Worm (Caenorhabditis elegans) whole organism, midembryonic: ENCODE data around the gene clec-86.

Source experiments
- klf-2 ChIP-seq: fragments of 200-800 bp; sonication (Bioruptor generic); conservative IDR thresholded peaks from 2 replicates; pipeline ENCODE4 v1.3.6; 2022; ENCODE audit warnings: missing genetic modification reagents, missing genetic modification characterization, missing compliant biosample characterization
- med-1 ChIP-seq: sonication (generic microtip); optimal IDR thresholded peaks from 2 replicates; lab custom pipeline; 2017; ENCODE audit warnings: missing genetic modification characterization, mild to moderate bottlenecking, missing compliant biosample characterization, antibody characterized with exemption, missing genetic modification reagents; ENCODE audit not compliant: insufficient read depth
- ztf-23 ChIP-seq: fragments of 200-800 bp; sonication (Bioruptor generic); IDR thresholded peaks from 2 replicates; pipeline ENCODE4 v1.3.6; 2022; ENCODE audit warnings: missing genetic modification reagents, missing genetic modification characterization, missing compliant biosample characterization
- ztf-29 ChIP-seq: fragments of 200-800 bp; sonication (Bioruptor generic); IDR thresholded peaks from 2 replicates; pipeline ENCODE4 v1.3.6; 2022; ENCODE audit warnings: missing genetic modification reagents, missing genetic modification characterization, missing compliant biosample characterization

DNA sequence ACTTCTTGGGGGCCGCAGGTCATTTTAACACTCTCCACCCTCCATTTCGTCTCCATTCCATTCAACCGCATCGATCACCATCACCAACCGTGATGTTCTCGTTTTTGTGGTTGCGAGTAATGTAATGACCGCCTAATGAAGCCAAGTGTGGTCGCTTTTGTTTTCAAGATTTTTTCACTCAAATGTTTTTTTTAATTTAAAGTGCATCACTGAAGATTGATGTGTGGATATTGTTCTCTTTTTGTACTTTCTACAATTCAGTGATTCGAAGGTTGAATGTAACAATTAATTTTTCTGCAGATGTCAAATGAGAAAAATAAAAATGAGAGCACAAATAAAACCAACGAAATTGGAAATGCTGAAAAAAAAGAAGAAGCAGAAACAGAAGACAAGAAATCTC is 19.1 kb downstream of the clec-86 start, which contains the start of gene pgp-10:
- no peak for TF ChIP-seq med-1 (GFP tag; lab: Kevin White, UChicago)
- TF ChIP-seq ztf-23, result no peak
- no peak for TF ChIP-seq klf-2 (GFP tag; lab: Robert Waterston, UW)
- no peak for TF ChIP-seq ztf-29 (GFP tag; lab: Robert Waterston, UW)
